Worm (Caenorhabditis elegans) whole organism, young adult: Measurements from ENCODE around the gene C56G2.9.

ENCODE experiments used
- T26A5.8 ChIP-seq: sonication (generic microtip); optimal IDR thresholded peaks from 2 replicates; lab custom pipeline; 2016; ENCODE audit warnings: missing genetic modification characterization, missing compliant biosample characterization
- aptf-3 ChIP-seq: fragments of 200-800 bp; sonication (Bioruptor generic); IDR thresholded peaks from 2 replicates; pipeline ENCODE4 v1.3.6; 2022; ENCODE audit warnings: missing genetic modification characterization, missing compliant biosample characterization
- gei-17 ChIP-seq: fragments of 200-800 bp; sonication (Bioruptor generic); optimal IDR thresholded peaks from 2 replicates; lab custom pipeline; 2018; ENCODE audit warnings: mild to moderate bottlenecking, missing genetic modification characterization, missing compliant biosample characterization
- nfya-1 ChIP-seq: sonication (generic microtip); optimal IDR thresholded peaks from 2 replicates; lab custom pipeline; 2017; ENCODE audit warnings: antibody characterized with exemption, missing compliant biosample characterization, missing genetic modification characterization, borderline replicate concordance; ENCODE audit not compliant: insufficient read depth
- snpc-3.4 ChIP-seq: sonication (generic microtip); optimal IDR thresholded peaks from 2 replicates; lab custom pipeline; 2017; ENCODE audit warnings: missing genetic modification characterization, mild to moderate bottlenecking, missing compliant biosample characterization, antibody characterized with exemption, moderate library complexity, missing genotype, missing genetic modification reagents
- tlf-1 ChIP-seq: fragments of 200-800 bp; sonication (Bioruptor generic); optimal IDR thresholded peaks from 2 replicates; lab custom pipeline; 2018; ENCODE audit warnings: mild to moderate bottlenecking, missing genetic modification characterization, missing compliant biosample characterization

DNA sequence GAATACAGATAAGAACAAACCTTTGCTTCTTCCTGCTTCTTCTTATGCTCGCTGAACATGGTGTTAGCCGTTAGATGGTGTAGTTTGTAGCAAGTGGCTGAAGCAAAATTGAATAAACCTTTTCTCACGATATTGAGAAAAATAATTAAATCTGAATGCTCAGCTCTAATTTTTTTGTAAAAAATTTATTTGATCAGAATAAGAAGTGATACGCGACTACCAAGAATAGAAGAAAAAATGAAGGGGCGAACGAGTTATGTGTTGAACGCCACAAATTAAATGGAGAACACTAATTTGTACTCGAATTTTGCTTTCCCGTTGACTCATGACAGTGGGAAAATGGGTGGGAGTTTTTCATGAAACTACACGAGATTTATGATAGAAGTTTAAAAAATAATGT, at the start of gene C56G2.9:
- no peak for TF ChIP-seq snpc-3.4 (tag; lab: Kevin White, UChicago)
- TF ChIP-seq tlf-1 (GFP tag; lab: Kevin White, UChicago) = no peak
- TF ChIP-seq nfya-1 = no peak
- TF ChIP-seq aptf-3 (GFP tag; lab: Robert Waterston, UW) = no peak
- TF ChIP-seq gei-17 = no peak
- no peak for TF ChIP-seq T26A5.8 (tag; lab: Kevin White, UChicago)
